Worm (Caenorhabditis elegans): ENCODE measurements around the gene lron-2.

ce11 chrV:9334216-9334615 lies 46.9 kb upstream of the lron-2 start, which contains the start of gene ucp-4:
- TF ChIP-seq ceh-28 (tag; optimal IDR thresholded peaks at IDR 0.05) = no peak
- no peak for TF ChIP-seq lin-39 (tag; optimal IDR thresholded peaks at IDR 0.05)
- TF ChIP-seq ceh-82 (tag; optimal IDR thresholded peaks at IDR 0.05) = no peak
- no peak for TF ChIP-seq unc-62 (GFP tag; optimal IDR thresholded peaks at IDR 0.05)
- TF ChIP-seq unc-39 (tag; optimal IDR thresholded peaks at IDR 0.05) = no peak
- TF ChIP-seq nhr-43 (tag; optimal IDR thresholded peaks at IDR 0.05; ENCODE audit: poor library complexity, severe bottlenecking) = no peak

Measured in whole organism, L3 larva.